Worm (Caenorhabditis elegans): ENCODE measurements around the gene pph-1.

DNA sequence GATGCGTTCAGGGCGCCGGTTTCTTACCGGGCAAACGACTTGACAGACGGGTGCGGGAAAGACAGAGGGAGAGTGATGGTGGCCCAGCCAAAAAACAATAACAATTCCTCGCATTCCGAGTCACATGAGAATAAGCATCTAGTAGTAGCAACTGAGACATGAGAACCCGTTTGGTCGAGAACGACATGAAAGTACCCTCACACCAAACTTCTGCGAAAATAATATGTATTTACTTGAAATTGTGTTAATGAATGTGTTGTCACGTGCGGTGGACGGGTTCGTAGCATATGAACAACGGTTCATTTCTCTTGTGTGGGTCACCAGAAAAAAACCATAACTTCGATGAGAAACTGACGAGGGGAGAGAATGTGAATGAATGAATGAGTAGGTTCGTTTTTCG is 18.5 kb downstream of the pph-1 start:
- TF ChIP-seq fkh-8 (tag; optimal IDR thresholded peaks at IDR 0.05) (no peak), nhr-84 (tag; optimal IDR thresholded peaks at IDR 0.05) (no peak), nhr-71 (tag; optimal IDR thresholded peaks at IDR 0.05) (no peak), nhr-19 (GFP tag; conservative IDR thresholded peaks at IDR 0.05) (no peak), snpc-4 (tag; optimal IDR thresholded peaks at IDR 0.05) (no peak), blmp-1 (tag; optimal IDR thresholded peaks at IDR 0.05) (no peak), Y116A8C.19 (tag; optimal IDR thresholded peaks at IDR 0.05; ENCODE audit: borderline replicate concordance) (no peak), elt-3 (tag; optimal IDR thresholded peaks at IDR 0.05) (no peak), aly-2 (tag; optimal IDR thresholded peaks at IDR 0.05) (no peak), zag-1 (tag; optimal IDR thresholded peaks at IDR 0.05) (no peak)

All from whole organism, L1 larva.